Worm (Caenorhabditis elegans) whole organism, early embryonic: ENCODE data around the gene ZK686.3.

Experiments used
- B0310.2 ChIP-seq: sonication (generic microtip); optimal IDR thresholded peaks from 2 replicates; lab custom pipeline; 2016; ENCODE audit warnings: mild to moderate bottlenecking, missing genetic modification characterization, missing compliant biosample characterization
- aly-1 ChIP-seq: sonication (generic microtip); optimal IDR thresholded peaks from 2 replicates; lab custom pipeline; 2016; ENCODE audit warnings: missing genetic modification characterization, missing compliant biosample characterization
- ama-1 ChIP-seq: fragments of 150-350 bp; optimal IDR thresholded peaks from 2 replicates; lab custom pipeline; 2014
- ceh-36 ChIP-seq: sonication (generic microtip); optimal IDR thresholded peaks from 2 replicates; lab custom pipeline; 2016; ENCODE audit warnings: missing genetic modification characterization, inconsistent platforms, missing compliant biosample characterization
- flt-1 ChIP-seq: fragments of 200-800 bp; sonication (Bioruptor generic); IDR thresholded peaks from 2 replicates; pipeline ENCODE4 v1.3.6; 2022; ENCODE audit warnings: missing genetic modification characterization, missing compliant biosample characterization
- hmg-4 ChIP-seq: fragments of 200-800 bp; sonication (Bioruptor generic); optimal IDR thresholded peaks from 2 replicates; lab custom pipeline; 2018; ENCODE audit warnings: mild to moderate bottlenecking, missing genetic modification characterization, missing compliant biosample characterization
- hnd-1 ChIP-seq: sonication (generic microtip); optimal IDR thresholded peaks from 2 replicates; lab custom pipeline; 2016; ENCODE audit warnings: missing genetic modification characterization, missing compliant biosample characterization
- pes-1 ChIP-seq: fragments of 200-800 bp; sonication (Bioruptor generic); IDR thresholded peaks from 2 replicates; pipeline ENCODE4 v1.3.6; 2022; ENCODE audit warnings: missing genetic modification reagents, missing genetic modification characterization, missing compliant biosample characterization
- tbx-37 ChIP-seq: fragments of 200-800 bp; sonication (Bioruptor generic); conservative IDR thresholded peaks from 2 replicates; pipeline ENCODE4 v1.3.6; 2022; ENCODE audit warnings: missing genetic modification reagents, missing genetic modification characterization, missing compliant biosample characterization

ce11 chrIII:7816463-7816862 lies 47.6 kb upstream of the ZK686.3 start:
- TF ChIP-seq ama-1 (lab: Kevin White, UChicago) (no peak), B0310.2 (tag; lab: Kevin White, UChicago) (no peak), flt-1 (GFP tag; lab: Robert Waterston, UW) (no peak), hnd-1 (tag; lab: Kevin White, UChicago) (no peak), aly-1 (no peak), pes-1 (no peak), ceh-36 (no peak), tbx-37 (GFP tag; lab: Robert Waterston, UW) (no peak), hmg-4 (GFP tag; lab: Kevin White, UChicago) (no peak)
